Fruit fly (Drosophila melanogaster): ENCODE data around the gene CG2698.

CG2698 gene

dm6 chr3R:8013121-8014009 lies 12.0 kb downstream of the CG2698 start, which contains the start of the genes CG10435 and Pbp95 (continued):
- no peak for TF ChIP-seq CG17612 (GFP tag; IDR thresholded peaks at IDR 0.05)
- 0 out of 3 replicates have a peak, but pooled peaks have one; percentile 26 for TF ChIP-seq CG7963 (GFP tag; IDR thresholded peaks at IDR 0.05; ENCODE audit: partially characterized antibody)
- peak; percentile 51 for TF ChIP-seq crc (GFP tag; optimal IDR thresholded peaks at IDR 0.05)
- TF ChIP-seq ase (GFP tag; IDR thresholded peaks at IDR 0.05): 0 out of 3 replicates have a peak, but pooled peaks have one; percentile 6
- TF ChIP-seq ttk (GFP tag; IDR thresholded peaks at IDR 0.05): no peak
- no peak for TF ChIP-seq Sox100B (GFP tag; optimal IDR thresholded peaks at IDR 0.05)
- no peak for TF ChIP-seq salm (tag; optimal IDR thresholded peaks at IDR 0.05)
- TF ChIP-seq CG10979 (tag; optimal IDR thresholded peaks at IDR 0.05): peak; percentile 18
- TF ChIP-seq CG1792 (GFP tag; optimal IDR thresholded peaks at IDR 0.05): no peak
- TF ChIP-seq CG10209 (GFP tag; optimal IDR thresholded peaks at IDR 0.05): no peak
- peak; percentile 66 for TF ChIP-seq unc-4 (GFP tag; IDR thresholded peaks at IDR 0.05; ENCODE audit: partially characterized antibody)
- no peak for TF ChIP-seq dmrt99B (tag; optimal IDR thresholded peaks at IDR 0.05)
- TF ChIP-seq Med (GFP tag): peak; percentile 95
- TF ChIP-seq Dll (GFP tag; IDR thresholded peaks at IDR 0.05; ENCODE audit: partially characterized antibody): peak; percentile 80
- TF ChIP-seq CG4282 (GFP tag; optimal IDR thresholded peaks at IDR 0.05): no peak
- TF ChIP-seq Eip74EF (GFP tag; optimal IDR thresholded peaks at IDR 0.05): no peak
- no peak for TF ChIP-seq BtbVII (GFP tag; optimal IDR thresholded peaks at IDR 0.05)
- no peak for TF ChIP-seq Mes4 (GFP tag; optimal IDR thresholded peaks at IDR 0.05)
- TF ChIP-seq pb (GFP tag; optimal IDR thresholded peaks at IDR 0.05): no peak
- TF ChIP-seq gsb-n (tag; optimal IDR thresholded peaks at IDR 0.05): no peak
- TF ChIP-seq slou (GFP tag; optimal IDR thresholded peaks at IDR 0.05): no peak
- TF ChIP-seq CG11456 (GFP tag; IDR thresholded peaks at IDR 0.05): peak; percentile 66
- TF ChIP-seq cg (GFP tag; optimal IDR thresholded peaks at IDR 0.05): no peak
- no peak for TF ChIP-seq Bteb2 (GFP tag; optimal IDR thresholded peaks at IDR 0.05)
- TF ChIP-seq CG12071 (GFP tag; optimal IDR thresholded peaks at IDR 0.05): no peak
- TF ChIP-seq E2f2 (GFP tag; IDR thresholded peaks at IDR 0.05): no peak
- no peak for TF ChIP-seq usp (GFP tag; optimal IDR thresholded peaks at IDR 0.05)
- peak; percentile 70; the same call in 2 of the 4 replicates for TF ChIP-seq Gug (GFP tag; IDR thresholded peaks at IDR 0.05)
- TF ChIP-seq CG4328 (GFP tag; optimal IDR thresholded peaks at IDR 0.05): no peak
- TF ChIP-seq Myb (GFP tag; optimal IDR thresholded peaks at IDR 0.05): peak; percentile 36
- TF ChIP-seq crp (GFP tag; optimal IDR thresholded peaks at IDR 0.05): peak; percentile 35 to 88
- no peak for TF ChIP-seq CG8924 (tag; optimal IDR thresholded peaks at IDR 0.05)
- TF ChIP-seq Hr51 (GFP tag; optimal IDR thresholded peaks at IDR 0.05): peak in 1 of 2 experiments; percentile 38
- TF ChIP-seq CG2678 (tag; optimal IDR thresholded peaks at IDR 0.05): no peak
- TF ChIP-seq chm (GFP tag; IDR thresholded peaks at IDR 0.05): 0 out of 2 replicates have a peak, but pooled peaks have one; percentile 39
- TF ChIP-seq HLH54F (GFP tag; optimal IDR thresholded peaks at IDR 0.05): peak; percentile 66
- peak; percentile 50 for TF ChIP-seq Bgb (GFP tag; IDR thresholded peaks at IDR 0.05; ENCODE audit: partially characterized antibody)
- TF ChIP-seq Pdp1 (GFP tag; optimal IDR thresholded peaks at IDR 0.05): peak; percentile 67 to 68
- TF ChIP-seq CG7786 (GFP tag; optimal IDR thresholded peaks at IDR 0.05): peak; percentile 2
- TF ChIP-seq dpn (GFP tag; optimal IDR thresholded peaks at IDR 0.05): peak; percentile 43 to 48
- peak; percentile 45 for TF ChIP-seq tin (GFP tag; optimal IDR thresholded peaks at IDR 0.05)
- TF ChIP-seq nmo (GFP tag; optimal IDR thresholded peaks at IDR 0.05): peak; percentile 60
- TF ChIP-seq mam (GFP tag; optimal IDR thresholded peaks at IDR 0.05): peak; percentile 82
- TF ChIP-seq B-H1 (GFP tag; IDR thresholded peaks at IDR 0.05): peak; percentile 37; the same call in 2 of the 3 replicates
- peak; percentile 25 for TF ChIP-seq psq (GFP tag; optimal IDR thresholded peaks at IDR 0.05)
- TF ChIP-seq CG4730 (GFP tag; IDR thresholded peaks at IDR 0.05): no peak
- peak; percentile 29 for TF ChIP-seq pum (GFP tag; optimal IDR thresholded peaks at IDR 0.05)
- TF ChIP-seq Rx (GFP tag; IDR thresholded peaks at IDR 0.05): peak; percentile 56

Data from whole organism, embryonic.